Fruit fly (Drosophila melanogaster) whole organism, embryonic: ENCODE results near the gene CG1971.
A peak's percentile ranks its signal among the peaks of the same experiment; 100 is the strongest.

Experiments
- ATbp ChIP-seq: fragments of 200-800 bp; sonication (Bioruptor generic); optimal IDR thresholded peaks from 2 replicates; lab custom pipeline; 2017; ENCODE audit warnings: missing biosample characterization, mild to moderate bottlenecking, missing genetic modification characterization, missing genetic modification reagents
- Antp ChIP-seq: fragments of 200-800 bp; sonication (Bioruptor generic); optimal IDR thresholded peaks from 3 replicates; lab custom pipeline; 2016; ENCODE audit warnings: missing biosample characterization, missing genetic modification characterization
- B-H1 ChIP-seq: fragments of 200-800 bp; sonication (Bioruptor generic); IDR thresholded peaks from 3 replicates; pipeline ENCODE4 v1.3.6; 2022; ENCODE audit warnings: missing biosample characterization, missing genetic modification characterization
- C15 ChIP-seq: fragments of 200-800 bp; sonication (Bioruptor generic); IDR thresholded peaks from 3 replicates; pipeline ENCODE4 v1.3.6; 2022; ENCODE audit warnings: missing biosample characterization, missing genetic modification characterization
- CG10267 ChIP-seq: fragments of 200-800 bp; sonication (Bioruptor generic); optimal IDR thresholded peaks from 2 replicates; lab custom pipeline; 2018; ENCODE audit warnings: missing biosample characterization, mild to moderate bottlenecking, missing genetic modification characterization, moderate library complexity
- CG10274 ChIP-seq: fragments of 200-800 bp; sonication (Bioruptor generic); optimal IDR thresholded peaks from 3 replicates; lab custom pipeline; 2017; ENCODE audit warnings: missing biosample characterization, mild to moderate bottlenecking, missing genetic modification characterization
- CG12744 ChIP-seq: fragments of 200-800 bp; sonication (Bioruptor generic); optimal IDR thresholded peaks from 2 replicates; lab custom pipeline; 2016; ENCODE audit warnings: missing biosample characterization, missing genetic modification characterization
- CG13424 ChIP-seq: fragments of 200-800 bp; sonication (Bioruptor generic); optimal IDR thresholded peaks from 2 replicates; lab custom pipeline; 2019; ENCODE audit warnings: missing biosample characterization, mild to moderate bottlenecking, missing genetic modification characterization, moderate library complexity
- CG17912 ChIP-seq: fragments of 200-800 bp; sonication (Bioruptor generic); optimal IDR thresholded peaks from 2 replicates; lab custom pipeline; 2018; ENCODE audit warnings: missing biosample characterization, mild to moderate bottlenecking, missing genetic modification characterization
- CG18764 ChIP-seq: fragments of 200-800 bp; sonication (Bioruptor generic); optimal IDR thresholded peaks from 3 replicates; lab custom pipeline; 2016; ENCODE audit warnings: missing biosample characterization, missing genetic modification characterization
- CG2120 ChIP-seq: fragments of 200-800 bp; sonication (Bioruptor generic); optimal IDR thresholded peaks from 3 replicates; lab custom pipeline; 2016; ENCODE audit warnings: missing biosample characterization, missing genetic modification characterization
- CG2889 ChIP-seq: fragments of 200-800 bp; sonication (Bioruptor generic); IDR thresholded peaks from 3 replicates; pipeline ENCODE4 v1.3.6; 2022; ENCODE audit warnings: missing biosample characterization, missing genetic modification characterization
- CG32532 ChIP-seq: fragments of 200-800 bp; sonication (Bioruptor generic); IDR thresholded peaks from 2 replicates; pipeline ENCODE4 v1.3.6; 2022; ENCODE audit warnings: missing biosample characterization, missing genetic modification characterization
- CG34422 ChIP-seq: fragments of 200-800 bp; sonication (Bioruptor generic); IDR thresholded peaks from 3 replicates; pipeline ENCODE4 v1.3.6; 2022; ENCODE audit warnings: missing biosample characterization, missing genetic modification characterization
- CG43689 ChIP-seq: fragments of 200-800 bp; sonication (Bioruptor generic); IDR thresholded peaks from 2 replicates; pipeline ENCODE4 v1.3.6; 2022; ENCODE audit warnings: missing biosample characterization, missing genetic modification characterization
- CG4707 ChIP-seq: fragments of 200-800 bp; sonication (Bioruptor generic); optimal IDR thresholded peaks from 2 replicates; lab custom pipeline; 2018; ENCODE audit warnings: missing biosample characterization, mild to moderate bottlenecking, missing genetic modification characterization, moderate library complexity
- CG6654 ChIP-seq: fragments of 200-800 bp; sonication (Bioruptor generic); optimal IDR thresholded peaks from 2 replicates; lab custom pipeline; 2017; ENCODE audit warnings: missing biosample characterization, mild to moderate bottlenecking, missing genetic modification characterization
- CG7556 ChIP-seq: fragments of 200-800 bp; sonication (Bioruptor generic); optimal IDR thresholded peaks from 2 replicates; lab custom pipeline; 2017; ENCODE audit warnings: missing biosample characterization, mild to moderate bottlenecking, missing genetic modification characterization
- CG7745 ChIP-seq: fragments of 200-800 bp; sonication (Bioruptor generic); optimal IDR thresholded peaks from 2 replicates; lab custom pipeline; 2018; ENCODE audit warnings: missing biosample characterization, mild to moderate bottlenecking, missing genetic modification characterization, moderate library complexity
- CG7786 ChIP-seq: fragments of 200-800 bp; sonication (Bioruptor generic); optimal IDR thresholded peaks from 2 replicates; lab custom pipeline; 2016; ENCODE audit warnings: missing biosample characterization, missing genetic modification characterization
- CG8765 ChIP-seq: fragments of 200-800 bp; sonication (Bioruptor generic); IDR thresholded peaks from 2 replicates; pipeline ENCODE4 v1.3.6; 2022; ENCODE audit warnings: missing biosample characterization, missing genetic modification characterization
- D19A ChIP-seq: fragments of 200-800 bp; optimal IDR thresholded peaks from 3 replicates; lab custom pipeline; 2019; ENCODE audit warnings: missing biosample characterization, mild to moderate bottlenecking, missing genetic modification characterization, moderate library complexity
- E2f2 ChIP-seq: fragments of 200-800 bp; sonication (Bioruptor generic); IDR thresholded peaks from 2 replicates; pipeline ENCODE4 v1.3.6; 2022; ENCODE audit warnings: missing biosample characterization, missing genetic modification characterization
- GATAe ChIP-seq: fragments of 200-800 bp; sonication (Bioruptor generic); conservative IDR thresholded peaks from 2 replicates; pipeline ENCODE4 v1.3.6; 2022; ENCODE audit warnings: missing biosample characterization, missing genetic modification characterization
- HHEX ChIP-seq: fragments of 200-800 bp; sonication (Bioruptor generic); optimal IDR thresholded peaks from 3 replicates; lab custom pipeline; 2017; ENCODE audit warnings: missing biosample characterization, mild to moderate bottlenecking, missing genetic modification characterization, missing genetic modification reagents
- HLH3B ChIP-seq: fragments of 200-800 bp; sonication (Bioruptor generic); IDR thresholded peaks from 2 replicates; pipeline ENCODE4 v1.3.6; 2022; ENCODE audit warnings: missing biosample characterization, missing genetic modification characterization
- Lpt ChIP-seq: fragments of >200 bp; optimal IDR thresholded peaks from 2 replicates; lab custom pipeline; 2018; ENCODE audit warnings: missing biosample characterization, missing genetic modification characterization
- Neu2 ChIP-seq: fragments of 200-800 bp; sonication (Bioruptor generic); optimal IDR thresholded peaks from 3 replicates; lab custom pipeline; 2016; ENCODE audit warnings: missing biosample characterization, missing genetic modification characterization, borderline replicate concordance
- Trl ChIP-seq, 3 experiments: fragments of >200 bp in 2 of 3; fragments of 200-800 bp in 1 of 3; sonication (Bioruptor generic) in 1 of 3; optimal IDR thresholded peaks; 2 replicates in 1 of 3; 3 replicates in 2 of 3; lab custom pipeline; 2016 to 2017; ENCODE audit warnings: missing biosample characterization in 1 of 3, missing genetic modification characterization in 1 of 3
- ap ChIP-seq: fragments of 200-800 bp; sonication (Bioruptor generic); IDR thresholded peaks from 2 replicates; pipeline ENCODE4 v1.3.6; 2022; ENCODE audit warnings: missing biosample characterization, missing genetic modification characterization
- ase ChIP-seq: fragments of 200-800 bp; sonication (Bioruptor generic); IDR thresholded peaks from 3 replicates; pipeline ENCODE4 v1.3.6; 2022; ENCODE audit warnings: missing biosample characterization, missing genetic modification characterization
- crol ChIP-seq: fragments of 200-800 bp; sonication (Bioruptor generic); IDR thresholded peaks from 2 replicates; pipeline ENCODE4 v1.3.6; 2022; ENCODE audit warnings: missing biosample characterization, missing genetic modification characterization
- ewg ChIP-seq: fragments of 200-800 bp; sonication (Bioruptor generic); optimal IDR thresholded peaks from 3 replicates; lab custom pipeline; 2017; ENCODE audit warnings: mild to moderate bottlenecking, missing biosample characterization, missing genetic modification reagents, missing genetic modification characterization
- gro ChIP-seq: fragments of 200-800 bp; sonication (Bioruptor generic); optimal IDR thresholded peaks from 2 replicates; lab custom pipeline; 2016; ENCODE audit warnings: missing biosample characterization, missing genetic modification characterization
- lola ChIP-seq, 3 experiments: fragments of >200 bp in 2 of 3; fragments of 200-800 bp in 1 of 3; sonication (Bioruptor generic) in 1 of 3; optimal IDR thresholded peaks; 2 replicates each; lab custom pipeline; 2017 to 2019; ENCODE audit warnings: missing biosample characterization in 3 of 3, missing genetic modification characterization in 3 of 3, mild to moderate bottlenecking in 1 of 3, moderate library complexity in 1 of 3
- lov ChIP-seq, 2 experiments: fragments of 200-800 bp in 1 of 2; fragments of >200 bp in 1 of 2; sonication (Bioruptor generic) in 1 of 2; IDR thresholded peaks in 1 of 2; optimal IDR thresholded peaks in 1 of 2; 2 replicates in 1 of 2; 3 replicates in 1 of 2; pipeline versions ENCODE4 v1.3.6 to Lab custom; 2017 to 2022; ENCODE audit warnings: missing biosample characterization in 1 of 2, missing genetic modification characterization in 1 of 2
- maf-S ChIP-seq: fragments of 200-800 bp; sonication (Bioruptor generic); optimal IDR thresholded peaks from 2 replicates; lab custom pipeline; 2016; ENCODE audit warnings: missing biosample characterization, missing genetic modification characterization
- nerfin-1 ChIP-seq: fragments of 200-800 bp; sonication (Bioruptor generic); optimal IDR thresholded peaks from 3 replicates; lab custom pipeline; 2019; ENCODE audit warnings: missing biosample characterization, mild to moderate bottlenecking, missing genetic modification characterization, moderate library complexity
- otp ChIP-seq: fragments of 200-800 bp; sonication (Bioruptor generic); IDR thresholded peaks from 3 replicates; pipeline ENCODE4, ENCODE4 v1.3.6; 2022; ENCODE audit warnings: missing biosample characterization, missing genetic modification characterization
- pros ChIP-seq: fragments of 200-800 bp; sonication (Bioruptor generic); optimal IDR thresholded peaks from 3 replicates; lab custom pipeline; 2019; ENCODE audit warnings: missing biosample characterization, mild to moderate bottlenecking, missing genetic modification characterization, moderate library complexity
- sd ChIP-seq: fragments of 200-800 bp; sonication (Bioruptor generic); optimal IDR thresholded peaks from 3 replicates; lab custom pipeline; 2018; ENCODE audit warnings: missing biosample characterization, mild to moderate bottlenecking, missing genetic modification characterization, moderate library complexity
- sim ChIP-seq: fragments of 200-800 bp; sonication (Bioruptor generic); IDR thresholded peaks from 2 replicates; pipeline ENCODE4 v1.3.6; 2022; ENCODE audit warnings: missing biosample characterization, missing genetic modification characterization
- tgo ChIP-seq: fragments of 200-800 bp; sonication (Bioruptor generic); IDR thresholded peaks from 3 replicates; pipeline ENCODE4 v1.3.6; 2022; ENCODE audit warnings: missing biosample characterization, missing genetic modification characterization
- tna ChIP-seq: fragments of 200-800 bp; sonication (Bioruptor generic); IDR thresholded peaks from 2 replicates; pipeline ENCODE4 v1.3.6; 2022; ENCODE audit warnings: missing biosample characterization, missing genetic modification characterization; ENCODE audit not compliant: partially characterized antibody
- toy ChIP-seq: fragments of 200-800 bp; sonication (Bioruptor generic); IDR thresholded peaks from 2 replicates; pipeline ENCODE4 v1.3.6; 2022; ENCODE audit warnings: missing biosample characterization, missing genetic modification characterization
- tup ChIP-seq: fragments of 200-800 bp; sonication (Bioruptor generic); optimal IDR thresholded peaks from 2 replicates; lab custom pipeline; 2016; ENCODE audit warnings: missing biosample characterization, mild to moderate bottlenecking, missing genetic modification characterization, moderate library complexity
- unpg ChIP-seq: fragments of 200-800 bp; sonication (Bioruptor generic); optimal IDR thresholded peaks from 3 replicates; lab custom pipeline; 2018; ENCODE audit warnings: missing biosample characterization, mild to moderate bottlenecking, missing genetic modification characterization, moderate library complexity
- vnd ChIP-seq: fragments of 200-800 bp; sonication (Bioruptor generic); IDR thresholded peaks from 3 replicates; pipeline ENCODE4 v1.3.6; 2022; ENCODE audit warnings: missing biosample characterization, missing genetic modification characterization; ENCODE audit not compliant: partially characterized antibody
- yki ChIP-seq: fragments of >200 bp; optimal IDR thresholded peaks from 3 replicates; lab custom pipeline; 2018

Gene CG1971

dm6 chr3R:31793664-31794417 lies 11.4 kb upstream of the CG1971 start, which contains the start of the genes Mccc1 and Acf (continued):
- no peak for TF ChIP-seq CG17912 (GFP tag; lab: Kevin White, UChicago)
- peak; percentile 68 for TF ChIP-seq CG2120 (GFP tag; lab: Kevin White, UChicago)
- no peak for TF ChIP-seq yki (lab: Kevin White, UChicago)
- no peak for TF ChIP-seq CG8765 (GFP tag; lab: Robert Waterston, UW)
- no peak for TF ChIP-seq lov (optimal IDR thresholded peaks at IDR 0.05; lab: Kevin White, UChicago)
- TF ChIP-seq lov (GFP tag; IDR thresholded peaks at IDR 0.05; lab: Robert Waterston, UW) = no peak
- TF ChIP-seq GATAe (GFP tag; lab: Robert Waterston, UW) = no peak
- no peak for TF ChIP-seq B-H1 (GFP tag; lab: Robert Waterston, UW)
- no peak for TF ChIP-seq crol (GFP tag; lab: Robert Waterston, UW)
- no peak for TF ChIP-seq ap (GFP tag; lab: Robert Waterston, UW)
- TF ChIP-seq CG34422 (GFP tag; lab: Robert Waterston, UW) = no peak
- no peak for TF ChIP-seq unpg (GFP tag; lab: Kevin White, UChicago)
- TF ChIP-seq pros (GFP tag; lab: Kevin White, UChicago) = no peak
- peak; percentile 44 for TF ChIP-seq ewg (GFP tag; lab: Kevin White, UChicago)
- no peak for TF ChIP-seq nerfin-1 (tag; lab: Kevin White, UChicago)
- no peak for TF ChIP-seq CG43689 (GFP tag; lab: Robert Waterston, UW)
- no peak for TF ChIP-seq HLH3B (GFP tag; lab: Robert Waterston, UW)
- no peak for TF ChIP-seq ATbp (GFP tag; lab: Kevin White, UChicago)
- TF ChIP-seq CG12744 (GFP tag; lab: Kevin White, UChicago) = no peak
- TF ChIP-seq Lpt (GFP tag; lab: Kevin White, UChicago) = no peak
- no peak for TF ChIP-seq CG6654 (GFP tag; lab: Kevin White, UChicago)
- TF ChIP-seq CG13424 (tag; lab: Kevin White, UChicago) = no peak
- TF ChIP-seq C15 (GFP tag; lab: Robert Waterston, UW) = no peak
- no peak for TF ChIP-seq Trl (optimal IDR thresholded peaks at IDR 0.05; lab: Kevin White, UChicago)
- peak; percentile 42 for TF ChIP-seq Trl (GFP tag; optimal IDR thresholded peaks at IDR 0.05; lab: Kevin White, UChicago)
- no peak for TF ChIP-seq tup
- TF ChIP-seq lola (GFP tag; optimal IDR thresholded peaks at IDR 0.05; lab: Kevin White, UChicago) = peak in 1 of 3 experiments; percentile 3
- no peak for TF ChIP-seq maf-S
- no peak for TF ChIP-seq Neu2 (GFP tag; lab: Kevin White, UChicago)
- no peak for TF ChIP-seq toy (GFP tag; lab: Robert Waterston, UW)
- peak; percentile 37 for TF ChIP-seq Antp (GFP tag; lab: Kevin White, UChicago)
- no peak for TF ChIP-seq sd (tag; lab: Kevin White, UChicago)
- peak; percentile 46; the same call in 1 of the 3 replicates for TF ChIP-seq tgo (GFP tag; lab: Robert Waterston, UW)
- TF ChIP-seq CG4707 (GFP tag; lab: Kevin White, UChicago) = no peak
- TF ChIP-seq otp = no peak
- peak; percentile 52 for TF ChIP-seq CG10267
- no peak for TF ChIP-seq CG18764 (GFP tag; lab: Kevin White, UChicago)
- TF ChIP-seq CG7556 (GFP tag; lab: Kevin White, UChicago) = no peak
- TF ChIP-seq sim = no peak
- peak; percentile 51; the same call in 1 of the 2 replicates for TF ChIP-seq CG32532 (GFP tag; lab: Robert Waterston, UW)
- peak; percentile 42 for TF ChIP-seq E2f2 (GFP tag; lab: Robert Waterston, UW)
- TF ChIP-seq CG7786 (GFP tag; lab: Kevin White, UChicago) = no peak
- TF ChIP-seq tna (GFP tag; lab: Robert Waterston, UW) = no peak
- TF ChIP-seq CG7745 (tag; lab: Kevin White, UChicago) = no peak
- no peak for TF ChIP-seq D19A (tag; lab: Kevin White, UChicago)
- TF ChIP-seq HHEX (GFP tag; lab: Kevin White, UChicago) = no peak
- TF ChIP-seq gro (GFP tag; lab: Kevin White, UChicago) = no peak
- peak; percentile 51 for TF ChIP-seq vnd (GFP tag; lab: Robert Waterston, UW)
- TF ChIP-seq ase (GFP tag; lab: Robert Waterston, UW) = no peak
- no peak for TF ChIP-seq CG2889 (GFP tag; lab: Robert Waterston, UW)
- TF ChIP-seq CG10274 (GFP tag; lab: Kevin White, UChicago) = no peak
